Worm (Caenorhabditis elegans): ENCODE results near the gene srw-138.
"Not testable (repeated sequence)": the region's sequence is repeated elsewhere in the genome, so short reads cannot be mapped to it uniquely, and the experiment has no call there.

- not testable (repeated sequence) for TF ChIP-seq W03F9.2, dao-5 (tag; optimal IDR thresholded peaks at IDR 0.05)
Observed at ce11 chrV:2975285-2975684, 12.4 kb upstream of the srw-138 start, which contains the start of gene srw-123.
